Fruit fly (Drosophila melanogaster): ENCODE results near the gene danr.

Gene danr

dm6 chr3R:25168259-25168972 is 30.5 kb downstream of the danr start:
- no peak for TF ChIP-seq noc (tag; optimal IDR thresholded peaks at IDR 0.05)

dm6 chr3R:25172353-25172752 is 34.5 kb downstream of the danr start:
- TF ChIP-seq noc (tag; optimal IDR thresholded peaks at IDR 0.05), result no peak

- TF ChIP-seq noc (tag; optimal IDR thresholded peaks at IDR 0.05), result no peak
Measured at dm6 chr3R:25172976-25173375, 35.1 kb downstream of the danr start.

- TF ChIP-seq noc (tag; optimal IDR thresholded peaks at IDR 0.05), result no peak
Measured at dm6 chr3R:25174244-25174643, 36.4 kb downstream of the danr start.

dm6 chr3R:25176517-25176916 is 38.6 kb downstream of the danr start:
- TF ChIP-seq noc (tag; optimal IDR thresholded peaks at IDR 0.05), result no peak

dm6 chr3R:25177429-25177828 is 39.6 kb downstream of the danr start:
- TF ChIP-seq noc (tag; optimal IDR thresholded peaks at IDR 0.05), result no peak

dm6 chr3R:25178521-25178920 is 40.6 kb downstream of the danr start:
- no peak for TF ChIP-seq noc (tag; optimal IDR thresholded peaks at IDR 0.05)

dm6 chr3R:25181424-25181823 is 43.6 kb downstream of the danr start:
- no peak for TF ChIP-seq noc (tag; optimal IDR thresholded peaks at IDR 0.05)

- no peak for TF ChIP-seq noc (tag; optimal IDR thresholded peaks at IDR 0.05)
Measured at dm6 chr3R:25183484-25184442, 45.9 kb downstream of the danr start, which contains the start of gene dan. Gene dan, plus strand, starts transcription at chr3R:25184383.

- no peak for TF ChIP-seq noc (tag; optimal IDR thresholded peaks at IDR 0.05)
Measured at dm6 chr3R:25184540-25184939, 46.7 kb downstream of the danr start.

- no peak for TF ChIP-seq noc (tag; optimal IDR thresholded peaks at IDR 0.05)
Measured at dm6 chr3R:25188990-25189389, 51.1 kb downstream of the danr start.
